Worm (Caenorhabditis elegans) whole organism, L4 larva: ENCODE results near the gene sur-7.
A peak's percentile ranks its signal among the peaks of the same experiment; 100 is the strongest.

Experiments used
- F10B5.3 ChIP-seq: sonication (generic microtip); optimal IDR thresholded peaks from 2 replicates; lab custom pipeline; 2016; ENCODE audit warnings: mild to moderate bottlenecking, missing genetic modification characterization, missing compliant biosample characterization
- F44E2.7 ChIP-seq: fragments of 200-800 bp; sonication (Bioruptor generic); IDR thresholded peaks from 2 replicates; pipeline ENCODE4 v2.1.2; 2022; ENCODE audit warnings: missing genetic modification characterization, missing compliant biosample characterization
- Y105C5A.15 ChIP-seq: fragments of 200-800 bp; sonication (Bioruptor generic); IDR thresholded peaks from 2 replicates; pipeline ENCODE4 v1.3.6; 2022; ENCODE audit warnings: missing genetic modification characterization, missing compliant biosample characterization
- aha-1 ChIP-seq: fragments of 150-350 bp; peaks from one replicate; lab custom pipeline; 2014; ENCODE audit warnings: missing biosample characterization, missing genetic modification characterization
- attf-4 ChIP-seq: sonication (generic microtip); optimal IDR thresholded peaks from 3 replicates; lab custom pipeline; 2017; ENCODE audit warnings: missing biosample characterization, missing genetic modification characterization
- ceh-82 ChIP-seq: sonication (generic microtip); optimal IDR thresholded peaks from 2 replicates; lab custom pipeline; 2017; ENCODE audit warnings: missing biosample characterization, missing genetic modification characterization
- ctbp-1 ChIP-seq: fragments of 200-800 bp; sonication (Bioruptor generic); IDR thresholded peaks from 2 replicates; pipeline ENCODE4 v1.3.6; 2022; ENCODE audit warnings: missing genetic modification reagents, missing genetic modification characterization, missing compliant biosample characterization
- daf-16 ChIP-seq, 3 experiments: sonication (generic microtip); optimal IDR thresholded peaks; 2 replicates each; lab custom pipeline; 2016 to 2017; ENCODE audit warnings: missing genetic modification characterization in 3 of 3, missing genetic modification reagents in 3 of 3, mild to moderate bottlenecking in 2 of 3, missing compliant biosample characterization in 2 of 3, missing biosample characterization in 1 of 3, moderate library complexity in 1 of 3
- daf-8 ChIP-seq: fragments of 200-800 bp; sonication (Bioruptor generic); IDR thresholded peaks from 2 replicates; pipeline ENCODE4 v1.3.6; 2022; ENCODE audit warnings: missing genetic modification characterization, missing compliant biosample characterization
- dmd-6 ChIP-seq: fragments of 200-800 bp; sonication (Bioruptor generic); IDR thresholded peaks from 2 replicates; pipeline ENCODE4 v1.3.6; 2022; ENCODE audit warnings: missing genetic modification reagents, missing genetic modification characterization, missing compliant biosample characterization
- dmd-8 ChIP-seq: fragments of 200-800 bp; sonication (Bioruptor generic); IDR thresholded peaks from 2 replicates; pipeline ENCODE4 v1.3.6; 2022; ENCODE audit warnings: missing genetic modification characterization, missing compliant biosample characterization
- fos-1 ChIP-seq: fragments of 150-350 bp; optimal IDR thresholded peaks from 2 replicates; lab custom pipeline; 2014; ENCODE audit warnings: missing biosample characterization, missing genetic modification characterization
- hlh-11 ChIP-seq: fragments of 200-800 bp; sonication (Bioruptor generic); optimal IDR thresholded peaks from 2 replicates; lab custom pipeline; 2018; ENCODE audit warnings: mild to moderate bottlenecking, missing genetic modification characterization, missing compliant biosample characterization
- hmg-1.1 ChIP-seq: fragments of 200-800 bp; sonication (Bioruptor generic); IDR thresholded peaks from 2 replicates; pipeline ENCODE4 v1.3.6; 2022; ENCODE audit warnings: missing genetic modification reagents, missing genetic modification characterization, missing compliant biosample characterization
- lim-7 ChIP-seq: fragments of 200-800 bp; sonication (Bioruptor generic); IDR thresholded peaks from 2 replicates; pipeline ENCODE4 v1.3.6; 2022; ENCODE audit warnings: missing genetic modification characterization, missing compliant biosample characterization
- lin-1 ChIP-seq: fragments of 200-800 bp; sonication (Bioruptor generic); IDR thresholded peaks from 2 replicates; pipeline ENCODE4 v1.3.6; 2022; ENCODE audit warnings: missing genetic modification reagents, missing genetic modification characterization, missing compliant biosample characterization
- mes-2 ChIP-seq: sonication (generic microtip); optimal IDR thresholded peaks from 2 replicates; lab custom pipeline; 2016; ENCODE audit warnings: missing genotype, mild to moderate bottlenecking, missing genetic modification characterization, missing compliant biosample characterization; ENCODE audit not compliant: poor library complexity, severe bottlenecking
- nhr-41 ChIP-seq: fragments of 200-800 bp; sonication (Bioruptor generic); IDR thresholded peaks from 2 replicates; pipeline ENCODE4 v1.3.6; 2022; ENCODE audit warnings: missing genetic modification reagents, missing genetic modification characterization, missing compliant biosample characterization
- nhr-48 ChIP-seq: sonication (generic microtip); optimal IDR thresholded peaks from 2 replicates; lab custom pipeline; 2016; ENCODE audit warnings: mild to moderate bottlenecking, missing genetic modification characterization, missing compliant biosample characterization
- set-16 ChIP-seq: fragments of 200-800 bp; sonication (Bioruptor generic); IDR thresholded peaks from 2 replicates; pipeline ENCODE4 v1.3.6; 2022; ENCODE audit warnings: missing genetic modification reagents, missing genetic modification characterization, missing compliant biosample characterization
- snpc-1.2 ChIP-seq: fragments of 200-800 bp; sonication (Bioruptor generic); IDR thresholded peaks from 2 replicates; pipeline ENCODE4 v1.3.6; 2022; ENCODE audit warnings: missing genetic modification reagents, missing genetic modification characterization, missing compliant biosample characterization
- tag-97 ChIP-seq: fragments of 200-800 bp; sonication (Bioruptor generic); IDR thresholded peaks from 2 replicates; pipeline ENCODE4 v1.3.6; 2022; ENCODE audit warnings: missing genetic modification characterization, missing compliant biosample characterization
- tra-1 ChIP-seq: fragments of 200-800 bp; sonication (Bioruptor generic); IDR thresholded peaks from 2 replicates; pipeline ENCODE4 v1.3.6; 2022; ENCODE audit warnings: missing genetic modification reagents, missing genetic modification characterization, missing compliant biosample characterization
- unc-39 ChIP-seq: sonication (generic microtip); optimal IDR thresholded peaks from 2 replicates; lab custom pipeline; 2017; ENCODE audit warnings: missing biosample characterization, missing genetic modification characterization
- unc-62 ChIP-seq, 3 experiments: fragments of 150-350 bp in 1 of 3; sonication (generic microtip); optimal IDR thresholded peaks in 2 of 3; peaks in 1 of 3; 1 replicate in 1 of 3; 2 replicates in 2 of 3; lab custom pipeline; 2014 to 2017; ENCODE audit warnings: missing biosample characterization in 3 of 3, missing genetic modification characterization in 3 of 3, missing genetic modification reagents in 3 of 3, missing genotype in 1 of 3
- vab-7 ChIP-seq: fragments of 200-800 bp; sonication (Bioruptor generic); IDR thresholded peaks from 2 replicates; pipeline ENCODE4 v1.3.6; 2022; ENCODE audit warnings: missing genetic modification reagents, missing genetic modification characterization, missing compliant biosample characterization
- zip-11 ChIP-seq: fragments of 200-800 bp; sonication (Bioruptor generic); IDR thresholded peaks from 2 replicates; pipeline ENCODE4 v1.3.6; 2022; ENCODE audit warnings: missing genetic modification characterization, missing compliant biosample characterization
- zip-2 ChIP-seq: fragments of 150-350 bp; optimal IDR thresholded peaks from 2 replicates; lab custom pipeline; 2014; ENCODE audit warnings: missing biosample characterization, missing genetic modification characterization

sur-7 gene

ce11 chrX:16384010-16384409 lies 7.6 kb downstream of the sur-7 start:
- TF ChIP-seq nhr-41 (no peak), set-16 (peak; percentile 84)

ce11 chrX:16387206-16387605 lies 10.8 kb downstream of the sur-7 start:
- no peak for TF ChIP-seq F44E2.7 (GFP tag; lab: Robert Waterston, UW)

- TF ChIP-seq attf-4 (tag; lab: Kevin White, UChicago) (no peak), unc-39 (tag; lab: Kevin White, UChicago) (no peak), Y105C5A.15 (0 out of 2 replicates have a peak, but pooled peaks have one; percentile 26), set-16 (peak; percentile 75)
These were observed 11.4 kb downstream of the sur-7 start for ce11 chrX:16387690-16388361.

- no peak for TF ChIP-seq ctbp-1
- peak in 1 of 2 experiments; percentile 65 for TF ChIP-seq unc-62 (GFP tag; optimal IDR thresholded peaks at IDR 0.05 in 1 of 2; lab: Kevin White, UChicago)
- TF ChIP-seq unc-62 (tag; optimal IDR thresholded peaks at IDR 0.05; lab: Kevin White, UChicago), result no peak
These were observed 12.0 kb downstream of the sur-7 start for ce11 chrX:16388362-16388761.

ce11 chrX:16389273-16389672 lies 12.9 kb downstream of the sur-7 start, which contains the start of gene let-2:
TSS of gene let-2 (minus strand) at chrX:16389340.
- TF ChIP-seq dmd-6 (GFP tag; lab: Robert Waterston, UW) (no peak), mes-2 (tag; lab: Kevin White, UChicago) (no peak), snpc-1.2 (no peak), aha-1 (tag; lab: Kevin White, UChicago) (no peak), ceh-82 (tag; lab: Kevin White, UChicago) (no peak), fos-1 (tag; lab: Kevin White, UChicago) (no peak), nhr-48 (no peak), hmg-1.1 (GFP tag; lab: Robert Waterston, UW) (no peak), lin-1 (no peak), set-16 (peak; percentile 67), attf-4 (tag; lab: Kevin White, UChicago) (no peak), hlh-11 (peak; percentile 37), tra-1 (0 out of 2 replicates have a peak, but pooled peaks have one; percentile 16), unc-39 (tag; lab: Kevin White, UChicago) (no peak)

ce11 chrX:16389973-16390372 lies 13.6 kb downstream of the sur-7 start:
- TF ChIP-seq daf-8 (GFP tag; lab: Robert Waterston, UW) (no peak), zip-11 (GFP tag; lab: Robert Waterston, UW) (no peak)

- TF ChIP-seq lim-7, result no peak
- no peak for TF ChIP-seq F10B5.3 (tag; lab: Kevin White, UChicago)
- no peak for TF ChIP-seq zip-2 (tag; lab: Kevin White, UChicago)
- TF ChIP-seq vab-7, result no peak
- no peak for TF ChIP-seq dmd-8
- no peak for TF ChIP-seq tag-97 (GFP tag; lab: Robert Waterston, UW)
- peak in 1 of 2 experiments; percentile 57 for TF ChIP-seq daf-16 (GFP tag; optimal IDR thresholded peaks at IDR 0.05; lab: Kevin White, UChicago)
- TF ChIP-seq daf-16 (tag; optimal IDR thresholded peaks at IDR 0.05; lab: Kevin White, UChicago), result no peak
These were observed 14.7 kb downstream of the sur-7 start for ce11 chrX:16391110-16391509.
